Worm (Caenorhabditis elegans): ENCODE measurements around the gene gstk-2.

gstk-2 gene

DNA sequence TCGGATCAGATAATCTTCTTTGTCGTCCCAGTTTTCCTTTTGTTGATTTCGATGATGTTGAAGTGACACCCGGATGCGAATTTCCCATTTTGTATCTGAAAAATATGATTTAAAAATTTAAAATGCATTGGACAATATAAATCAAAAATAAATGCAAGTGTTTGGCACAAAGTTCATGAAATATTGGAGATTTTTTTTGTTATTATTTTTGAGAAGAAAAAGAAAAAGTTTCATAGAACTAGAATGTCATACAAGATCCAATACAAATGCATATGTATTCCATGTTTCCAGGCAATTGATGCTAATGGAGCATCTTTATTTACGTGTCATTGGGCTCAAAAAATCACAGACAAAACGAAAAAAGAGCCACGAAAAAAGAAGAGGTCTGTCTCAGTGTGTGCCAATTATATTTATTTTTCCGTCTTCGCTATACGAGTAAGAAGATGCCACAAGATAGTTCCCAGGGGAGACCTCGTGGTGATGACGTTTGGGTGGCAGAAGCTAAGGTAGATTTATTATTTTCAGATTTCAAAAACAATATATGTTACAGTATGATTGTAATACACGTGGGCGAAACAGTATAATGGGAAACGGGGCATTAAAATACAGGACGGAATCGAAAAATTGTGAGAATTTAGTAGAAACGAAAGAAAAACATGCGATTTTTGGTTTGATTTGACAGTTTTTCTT is 22.5 kb downstream of the gstk-2 start, which contains the start of the genes glb-23 and R13A1.1:
Gene glb-23, minus strand, starts transcription at position 101 of the 690 bp plus-strand sequence.
Gene R13A1.1, plus strand, starts transcription at position 640 of the 690 bp plus-strand sequence.
- TF ChIP-seq him-1 (tag; optimal IDR thresholded peaks at IDR 0.05), result no peak

DNA sequence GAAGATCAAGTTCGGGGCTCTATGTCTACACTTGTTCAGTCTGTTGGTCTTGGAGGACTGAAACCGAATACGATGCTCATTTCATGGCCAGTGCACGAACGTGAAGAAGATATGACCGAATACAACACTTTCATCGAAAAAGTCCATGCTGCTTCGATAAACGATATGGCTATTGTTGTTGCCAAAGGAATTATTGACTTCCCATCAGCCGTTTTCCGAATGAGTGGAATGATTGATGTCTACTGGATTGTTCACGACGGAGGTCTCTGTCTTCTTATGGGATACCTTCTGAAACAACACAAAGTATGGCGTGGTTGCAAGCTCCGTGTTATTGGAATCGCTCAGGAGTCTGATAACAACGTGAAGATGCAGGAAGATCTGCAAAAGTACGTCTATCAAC is 25.9 kb downstream of the gstk-2 start:
- no peak for TF ChIP-seq dao-5 (tag; optimal IDR thresholded peaks at IDR 0.05)
- no peak for TF ChIP-seq W03F9.2 (tag; optimal IDR thresholded peaks at IDR 0.05)
- TF ChIP-seq him-1 (tag; optimal IDR thresholded peaks at IDR 0.05), result no peak

DNA sequence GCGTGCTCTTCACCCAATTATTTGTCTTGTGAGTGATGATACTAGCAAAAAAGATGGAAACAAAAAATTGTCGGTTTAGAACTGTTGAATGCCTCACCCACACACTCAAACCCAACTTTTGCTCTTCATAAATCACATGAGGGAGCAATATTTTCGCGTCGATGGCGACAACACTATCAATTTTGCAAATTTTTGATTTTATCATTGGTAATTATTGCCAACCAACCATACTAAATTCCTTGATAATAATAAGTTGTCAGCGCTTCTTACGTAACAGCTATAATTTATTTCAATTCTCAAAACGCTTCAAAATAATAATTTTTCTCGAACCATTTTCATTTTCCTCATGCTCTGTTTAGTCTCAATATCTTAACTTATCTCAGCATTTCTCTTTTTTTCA is 29.3 kb downstream of the gstk-2 start:
- TF ChIP-seq W03F9.2 (tag; optimal IDR thresholded peaks at IDR 0.05), result no peak
- no peak for TF ChIP-seq dao-5 (tag; optimal IDR thresholded peaks at IDR 0.05)
- TF ChIP-seq him-1 (tag; optimal IDR thresholded peaks at IDR 0.05), result no peak

DNA sequence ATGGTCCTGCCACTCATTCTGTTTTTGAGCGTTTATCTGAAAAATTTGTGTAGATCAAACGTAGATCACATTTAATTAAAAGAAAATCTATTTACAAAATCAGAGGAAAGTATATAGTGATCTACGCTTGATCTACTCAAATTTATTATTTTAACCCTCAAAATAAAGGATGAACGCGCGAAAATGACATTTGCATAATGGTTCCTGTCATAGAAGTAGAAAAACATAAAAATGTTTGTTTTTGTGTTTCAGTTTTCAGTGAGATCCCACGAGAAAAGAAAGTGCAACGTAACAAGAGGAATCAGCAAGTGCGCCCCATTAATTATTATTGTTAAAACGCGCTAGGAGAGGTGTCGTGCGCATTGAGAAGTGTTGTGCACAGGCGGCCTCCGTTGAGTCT is 30.8 kb downstream of the gstk-2 start:
- TF ChIP-seq him-1 (tag; optimal IDR thresholded peaks at IDR 0.05), result no peak

- TF ChIP-seq him-1 (tag; optimal IDR thresholded peaks at IDR 0.05), result no peak
Observed at ce11 chrIV:7208961-7209360, 33.1 kb downstream of the gstk-2 start.

- TF ChIP-seq him-1 (tag; optimal IDR thresholded peaks at IDR 0.05) (no peak), W03F9.2 (tag; optimal IDR thresholded peaks at IDR 0.05) (no peak), dao-5 (tag; optimal IDR thresholded peaks at IDR 0.05) (no peak)
Observed at ce11 chrIV:7205969-7206368, 36.1 kb downstream of the gstk-2 start, which contains the start of gene kcc-1. Gene kcc-1, plus strand, starts transcription at chrIV:7206269.

ce11 chrIV:7203696-7204095 is 38.4 kb downstream of the gstk-2 start, which contains the start of gene R13A1.3:
Gene R13A1.3, plus strand, starts transcription at chrIV:7203996.
- TF ChIP-seq W03F9.2 (tag; optimal IDR thresholded peaks at IDR 0.05) (no peak), him-1 (tag; optimal IDR thresholded peaks at IDR 0.05) (no peak), dao-5 (tag; optimal IDR thresholded peaks at IDR 0.05) (no peak)

- TF ChIP-seq W03F9.2 (tag; optimal IDR thresholded peaks at IDR 0.05) (no peak), dao-5 (tag; optimal IDR thresholded peaks at IDR 0.05) (no peak), him-1 (tag; optimal IDR thresholded peaks at IDR 0.05) (no peak)
Observed at ce11 chrIV:7196853-7197252, 45.2 kb downstream of the gstk-2 start, which contains the start of gene unc-8. Gene unc-8, plus strand, starts transcription at chrIV:7197153.

DNA sequence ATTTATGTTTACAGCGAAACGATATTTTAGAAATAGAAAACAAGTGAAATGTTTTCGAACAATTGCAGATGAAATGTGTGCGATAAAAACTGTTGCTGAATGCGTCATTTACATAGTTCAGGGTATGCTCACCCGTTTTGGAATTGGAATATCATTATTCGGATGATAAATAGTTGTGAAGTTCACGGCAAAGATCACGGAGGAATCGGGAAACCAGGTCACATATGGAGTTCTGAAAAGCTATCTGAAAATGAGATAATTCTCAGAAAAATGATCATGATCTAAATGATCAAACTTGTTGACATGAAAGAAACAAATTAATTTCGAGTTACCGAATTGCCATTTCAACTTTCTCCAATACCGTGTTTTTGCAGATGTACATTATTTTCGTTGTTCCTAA is 46.3 kb downstream of the gstk-2 start, which contains the start of gene best-16:
Gene best-16, minus strand, starts transcription at position 101 of the 400 bp plus-strand sequence.
- no peak for TF ChIP-seq dao-5 (tag; optimal IDR thresholded peaks at IDR 0.05)
- TF ChIP-seq W03F9.2 (tag; optimal IDR thresholded peaks at IDR 0.05), result no peak
- no peak for TF ChIP-seq him-1 (tag; optimal IDR thresholded peaks at IDR 0.05)

DNA sequence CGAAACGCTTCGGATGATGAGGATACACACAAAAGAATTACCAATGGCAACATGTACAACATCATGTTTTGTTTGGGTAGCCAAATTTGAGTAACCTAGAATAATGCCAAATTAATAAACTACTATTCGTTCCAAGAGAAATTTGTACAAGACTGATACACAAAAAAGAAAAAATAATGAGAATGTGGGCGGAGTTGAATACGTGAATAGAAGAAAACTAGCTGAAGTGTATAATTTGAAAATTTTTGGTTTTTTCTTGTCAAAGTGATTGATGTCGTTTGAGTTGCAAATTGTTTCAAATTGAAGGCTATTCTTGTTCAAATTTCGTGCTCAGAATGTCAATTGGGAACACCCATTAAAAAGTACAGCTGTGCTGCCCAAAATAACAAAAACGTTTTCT is 50.3 kb downstream of the gstk-2 start, which contains the start of gene R13A1.5:
Gene R13A1.5, minus strand, starts transcription at position 101 of the 400 bp plus-strand sequence.
- TF ChIP-seq him-1 (tag; optimal IDR thresholded peaks at IDR 0.05) (no peak), W03F9.2 (tag; optimal IDR thresholded peaks at IDR 0.05) (no peak), dao-5 (tag; optimal IDR thresholded peaks at IDR 0.05) (no peak)
